Worm (Caenorhabditis elegans): Measurements from ENCODE around the gene B0252.1.

The B0252.1 gene

DNA sequence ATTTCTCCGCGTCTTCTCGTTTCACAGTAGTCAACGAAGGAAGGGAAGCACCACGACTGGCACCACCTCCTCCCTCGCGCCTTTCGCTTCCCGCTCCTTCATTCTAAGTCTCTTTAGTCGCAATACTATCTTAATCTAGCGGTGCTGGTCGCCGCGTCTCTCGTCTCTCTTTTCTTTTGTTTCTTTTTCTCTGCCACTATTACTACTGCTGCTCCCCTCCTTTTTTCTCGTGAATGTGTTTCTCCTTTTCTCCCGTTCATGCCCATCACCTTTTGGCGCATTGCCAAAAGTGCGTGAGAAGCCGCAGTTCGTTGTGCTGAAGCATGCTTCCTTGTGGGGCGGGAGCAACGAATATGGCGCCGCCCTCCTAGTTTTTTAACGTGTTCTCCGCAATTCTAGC lies 7.0 kb downstream of the B0252.1 start:
- TF ChIP-seq ztf-23 (GFP tag; IDR thresholded peaks at IDR 0.05), result no peak
- no peak for TF ChIP-seq flt-1 (GFP tag; IDR thresholded peaks at IDR 0.05)
- no peak for TF ChIP-seq ztf-29 (GFP tag; IDR thresholded peaks at IDR 0.05)
- TF ChIP-seq cog-1 (tag; optimal IDR thresholded peaks at IDR 0.05), result no peak

DNA sequence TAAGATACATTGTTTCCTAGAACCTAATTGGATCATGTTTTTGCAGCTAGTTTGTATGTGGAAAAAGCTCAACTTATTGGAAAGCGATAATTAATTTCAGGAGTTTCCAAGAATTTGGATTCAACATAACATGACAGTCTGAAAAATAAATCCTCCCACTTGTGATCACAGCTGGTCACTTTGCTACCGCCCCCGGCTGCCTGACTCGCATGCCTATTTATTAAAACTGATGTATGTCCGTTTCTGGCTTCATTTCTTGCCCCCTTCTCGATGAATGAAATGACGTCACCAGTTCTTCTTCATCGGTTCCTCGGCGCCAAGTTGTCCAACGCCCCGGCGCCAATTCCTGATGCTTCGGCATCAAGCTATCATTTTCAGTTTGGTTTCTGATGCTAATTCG lies 7.6 kb downstream of the B0252.1 start:
- TF ChIP-seq ztf-23 (GFP tag; IDR thresholded peaks at IDR 0.05), result no peak
- TF ChIP-seq med-1 (GFP tag; optimal IDR thresholded peaks at IDR 0.05; ENCODE audit: insufficient read depth), result no peak
- no peak for TF ChIP-seq tab-1 (GFP tag; IDR thresholded peaks at IDR 0.05)
- TF ChIP-seq flt-1 (GFP tag; IDR thresholded peaks at IDR 0.05), result no peak
- TF ChIP-seq klf-2 (GFP tag; conservative IDR thresholded peaks at IDR 0.05), result no peak
- TF ChIP-seq ztf-29 (GFP tag; IDR thresholded peaks at IDR 0.05), result no peak
- no peak for TF ChIP-seq T22C8.4 (GFP tag; IDR thresholded peaks at IDR 0.05)
- no peak for TF ChIP-seq ref-1 (GFP tag; conservative IDR thresholded peaks at IDR 0.05)
- TF ChIP-seq cog-1 (tag; optimal IDR thresholded peaks at IDR 0.05), result no peak

DNA sequence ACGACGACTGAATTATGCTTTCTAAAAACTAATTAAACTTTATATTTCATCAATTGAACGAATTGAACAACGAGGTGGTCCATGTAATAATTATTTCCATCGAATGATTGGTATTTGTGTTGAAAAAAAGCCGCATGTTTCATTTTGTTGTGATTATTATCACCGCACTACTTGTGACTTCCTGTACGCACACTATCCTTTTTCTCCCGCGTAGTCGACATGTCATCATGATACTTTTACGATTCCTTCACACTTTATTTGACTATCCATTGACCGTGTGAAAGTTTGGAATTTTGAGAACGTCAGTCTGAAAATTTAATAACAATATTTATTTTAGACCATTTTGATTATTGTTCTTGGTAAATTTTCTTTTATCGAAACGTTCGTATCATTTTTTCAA lies 8.1 kb downstream of the B0252.1 start, which contains the start of gene F22D3.4:
Gene F22D3.4, minus strand, starts transcription at position 1 of the 400 bp plus-strand sequence.
- TF ChIP-seq tab-1 (GFP tag; IDR thresholded peaks at IDR 0.05) (no peak), T22C8.4 (GFP tag; IDR thresholded peaks at IDR 0.05) (no peak), cog-1 (tag; optimal IDR thresholded peaks at IDR 0.05) (no peak), ref-1 (GFP tag; conservative IDR thresholded peaks at IDR 0.05) (no peak), med-1 (GFP tag; optimal IDR thresholded peaks at IDR 0.05; ENCODE audit: insufficient read depth) (no peak), flt-1 (GFP tag; IDR thresholded peaks at IDR 0.05) (no peak), ztf-23 (GFP tag; IDR thresholded peaks at IDR 0.05) (no peak), klf-2 (GFP tag; conservative IDR thresholded peaks at IDR 0.05) (no peak), ztf-29 (GFP tag; IDR thresholded peaks at IDR 0.05) (no peak)

DNA sequence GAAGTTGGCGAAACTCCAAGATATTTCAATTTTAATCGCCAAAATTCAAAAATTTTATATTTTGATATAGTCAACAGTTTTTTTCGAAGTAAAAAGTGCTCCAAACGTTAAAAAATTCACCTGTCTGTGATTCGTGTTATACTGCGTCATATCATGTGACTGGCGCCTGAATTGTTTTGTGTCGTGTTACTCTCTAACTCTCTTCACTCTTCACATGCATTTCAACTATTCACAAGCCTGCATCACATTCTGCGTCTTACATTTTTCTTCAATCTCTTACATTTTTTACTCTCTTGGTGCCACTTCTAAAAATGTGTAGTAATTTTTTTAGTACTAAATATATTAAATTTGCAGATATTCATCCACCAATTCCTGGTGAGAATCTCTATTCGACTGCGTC lies 8.9 kb downstream of the B0252.1 start, which contains the start of gene flcn-1:
Gene flcn-1, plus strand, starts transcription at position 348 of the 400 bp plus-strand sequence.
- no peak for TF ChIP-seq ref-1 (GFP tag; conservative IDR thresholded peaks at IDR 0.05)

DNA sequence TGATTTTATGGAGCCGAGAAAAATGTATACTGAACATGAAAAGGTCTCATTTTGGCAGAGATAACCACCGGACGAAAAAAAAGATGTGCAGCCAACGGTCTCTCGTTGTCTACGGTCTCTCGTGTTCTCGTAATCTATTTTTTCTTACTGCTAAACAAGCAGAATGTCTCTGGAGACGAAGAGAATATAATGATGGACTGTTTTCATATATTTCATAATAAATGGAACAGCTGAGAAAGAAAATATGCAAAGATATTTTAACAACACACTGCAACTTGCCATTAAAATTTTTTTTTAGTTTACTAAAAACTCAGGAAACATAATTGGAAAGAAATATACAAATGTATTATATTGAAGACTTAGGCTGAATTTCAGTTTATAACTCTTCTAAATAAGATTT lies 10.6 kb downstream of the B0252.1 start:
- TF ChIP-seq cog-1 (tag; optimal IDR thresholded peaks at IDR 0.05) (no peak), ztf-23 (GFP tag; IDR thresholded peaks at IDR 0.05) (no peak), tab-1 (GFP tag; IDR thresholded peaks at IDR 0.05) (no peak), ref-1 (GFP tag; conservative IDR thresholded peaks at IDR 0.05) (no peak), klf-2 (GFP tag; conservative IDR thresholded peaks at IDR 0.05) (no peak), med-1 (GFP tag; optimal IDR thresholded peaks at IDR 0.05; ENCODE audit: insufficient read depth) (no peak), T22C8.4 (GFP tag; IDR thresholded peaks at IDR 0.05) (no peak), flt-1 (GFP tag; IDR thresholded peaks at IDR 0.05) (no peak), ztf-29 (GFP tag; IDR thresholded peaks at IDR 0.05) (no peak)

DNA sequence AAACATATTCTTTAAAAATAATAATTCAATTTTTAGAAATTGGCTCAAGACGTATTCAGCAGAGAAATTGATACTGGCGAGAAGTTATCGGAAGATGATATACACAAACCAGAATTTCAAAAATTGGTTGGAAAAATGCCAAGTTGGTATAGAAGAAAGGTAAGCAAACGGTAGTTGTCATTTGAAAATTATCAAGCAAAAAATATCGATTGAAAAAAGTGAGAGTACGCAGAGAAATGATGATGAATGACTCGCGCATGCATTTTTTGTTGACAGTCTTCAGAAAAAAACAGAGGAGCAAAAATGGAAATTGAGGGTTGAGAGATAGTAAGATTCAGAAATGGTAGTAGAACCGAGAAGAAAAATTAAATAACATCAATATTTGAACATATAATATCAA lies 13.5 kb downstream of the B0252.1 start:
- no peak for TF ChIP-seq cog-1 (tag; optimal IDR thresholded peaks at IDR 0.05)
- TF ChIP-seq ztf-23 (GFP tag; IDR thresholded peaks at IDR 0.05), result no peak
- no peak for TF ChIP-seq T22C8.4 (GFP tag; IDR thresholded peaks at IDR 0.05)
- no peak for TF ChIP-seq flt-1 (GFP tag; IDR thresholded peaks at IDR 0.05)
- TF ChIP-seq klf-2 (GFP tag; conservative IDR thresholded peaks at IDR 0.05), result no peak
- TF ChIP-seq med-1 (GFP tag; optimal IDR thresholded peaks at IDR 0.05; ENCODE audit: insufficient read depth), result no peak
- TF ChIP-seq tab-1 (GFP tag; IDR thresholded peaks at IDR 0.05), result no peak
- TF ChIP-seq ztf-29 (GFP tag; IDR thresholded peaks at IDR 0.05), result no peak
- TF ChIP-seq ref-1 (GFP tag; conservative IDR thresholded peaks at IDR 0.05), result no peak

DNA sequence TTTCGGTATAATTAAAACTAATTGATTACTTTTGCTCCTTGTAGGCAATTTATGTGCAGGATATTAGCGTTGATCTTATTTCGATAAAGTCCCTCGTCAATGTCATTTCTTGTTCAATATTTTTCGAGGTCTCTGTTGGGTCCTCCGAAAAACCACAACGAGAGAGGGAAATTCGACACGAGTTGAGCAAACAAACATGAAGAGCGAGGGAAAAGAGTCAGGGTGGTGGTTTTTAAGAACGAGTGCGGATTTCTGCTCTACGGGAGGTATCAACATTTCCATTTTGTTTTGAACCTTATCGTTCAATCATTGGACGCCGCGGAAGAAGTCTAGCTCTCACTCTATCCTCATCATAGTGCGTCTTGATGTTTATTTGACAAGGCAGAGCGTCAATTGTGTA lies 15.2 kb downstream of the B0252.1 start:
- TF ChIP-seq T22C8.4 (GFP tag; IDR thresholded peaks at IDR 0.05) (no peak; the same call in 1 of the 2 replicates), med-1 (GFP tag; optimal IDR thresholded peaks at IDR 0.05; ENCODE audit: insufficient read depth) (no peak), klf-2 (GFP tag; conservative IDR thresholded peaks at IDR 0.05) (no peak), tab-1 (GFP tag; IDR thresholded peaks at IDR 0.05) (no peak), ref-1 (GFP tag; conservative IDR thresholded peaks at IDR 0.05) (no peak)

DNA sequence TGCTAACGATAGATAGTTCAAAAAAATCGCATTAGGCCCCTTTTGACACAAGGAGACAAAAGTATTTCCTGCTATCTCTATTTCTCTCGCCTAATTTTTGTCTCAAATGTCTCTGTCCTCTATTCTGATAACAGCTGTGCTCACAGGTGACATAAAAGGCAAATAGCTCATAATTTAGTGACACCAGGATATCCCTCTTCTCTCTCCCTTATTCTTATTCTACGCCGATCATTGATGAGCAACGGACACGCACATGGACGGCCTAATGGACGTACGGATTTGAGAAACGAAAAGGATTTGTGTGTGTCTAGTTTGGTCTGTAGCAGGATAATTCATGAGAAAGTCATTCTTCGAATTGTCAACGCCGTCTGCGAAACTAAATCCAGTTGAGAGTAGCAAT lies 16.5 kb downstream of the B0252.1 start:
- TF ChIP-seq ztf-29 (GFP tag; IDR thresholded peaks at IDR 0.05), result no peak
- TF ChIP-seq tab-1 (GFP tag; IDR thresholded peaks at IDR 0.05), result no peak
- no peak for TF ChIP-seq ref-1 (GFP tag; conservative IDR thresholded peaks at IDR 0.05)
- TF ChIP-seq klf-2 (GFP tag; conservative IDR thresholded peaks at IDR 0.05), result no peak
- TF ChIP-seq ztf-23 (GFP tag; IDR thresholded peaks at IDR 0.05), result no peak
- no peak for TF ChIP-seq T22C8.4 (GFP tag; IDR thresholded peaks at IDR 0.05)
- no peak for TF ChIP-seq cog-1 (tag; optimal IDR thresholded peaks at IDR 0.05)
- no peak for TF ChIP-seq med-1 (GFP tag; optimal IDR thresholded peaks at IDR 0.05; ENCODE audit: insufficient read depth)
- TF ChIP-seq flt-1 (GFP tag; IDR thresholded peaks at IDR 0.05), result no peak

DNA sequence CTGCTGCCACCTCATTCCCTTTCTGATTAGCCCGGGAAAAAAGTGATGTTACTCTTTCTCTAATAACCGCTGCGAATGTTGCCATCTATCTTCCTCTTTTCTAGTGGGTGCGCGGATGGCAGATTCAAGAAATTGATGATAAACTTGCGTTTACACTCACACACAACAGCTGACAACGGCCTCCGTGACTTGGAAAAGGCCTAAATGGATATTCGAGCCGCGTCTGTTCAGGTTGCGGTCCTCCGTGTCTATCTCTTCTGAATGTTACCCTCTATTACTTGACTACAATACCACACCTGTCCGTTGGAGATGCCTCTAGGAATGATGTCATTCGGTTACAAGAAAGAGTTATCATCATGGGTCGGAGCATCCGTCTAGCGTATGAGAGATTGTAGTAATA lies 17.0 kb downstream of the B0252.1 start:
- TF ChIP-seq ref-1 (GFP tag; conservative IDR thresholded peaks at IDR 0.05), result no peak
- no peak for TF ChIP-seq med-1 (GFP tag; optimal IDR thresholded peaks at IDR 0.05; ENCODE audit: insufficient read depth)
- no peak for TF ChIP-seq cog-1 (tag; optimal IDR thresholded peaks at IDR 0.05)

DNA sequence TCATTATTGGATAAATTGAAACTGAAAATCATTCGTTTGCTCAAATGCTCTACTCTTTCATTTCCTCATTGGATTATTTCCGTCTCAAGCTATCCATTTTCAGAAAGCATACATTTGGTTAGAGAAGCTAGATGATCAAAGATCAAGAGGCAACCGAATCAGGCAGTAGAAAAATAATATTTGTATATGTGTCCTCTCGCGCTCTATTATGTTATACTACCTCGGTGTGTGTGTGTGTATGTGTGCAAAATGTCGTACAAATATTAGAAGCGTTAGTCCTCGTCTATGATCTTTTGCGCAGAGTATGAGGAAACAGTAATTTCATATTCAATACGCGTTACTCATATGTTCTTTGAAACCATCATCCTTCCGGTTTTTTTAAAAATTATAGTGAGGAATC lies 17.6 kb downstream of the B0252.1 start:
- TF ChIP-seq cog-1 (tag; optimal IDR thresholded peaks at IDR 0.05), result no peak
- TF ChIP-seq ztf-23 (GFP tag; IDR thresholded peaks at IDR 0.05), result no peak
- TF ChIP-seq flt-1 (GFP tag; IDR thresholded peaks at IDR 0.05), result no peak
- TF ChIP-seq T22C8.4 (GFP tag; IDR thresholded peaks at IDR 0.05), result no peak
- TF ChIP-seq med-1 (GFP tag; optimal IDR thresholded peaks at IDR 0.05; ENCODE audit: insufficient read depth), result peak; percentile 9
- no peak for TF ChIP-seq klf-2 (GFP tag; conservative IDR thresholded peaks at IDR 0.05)

DNA sequence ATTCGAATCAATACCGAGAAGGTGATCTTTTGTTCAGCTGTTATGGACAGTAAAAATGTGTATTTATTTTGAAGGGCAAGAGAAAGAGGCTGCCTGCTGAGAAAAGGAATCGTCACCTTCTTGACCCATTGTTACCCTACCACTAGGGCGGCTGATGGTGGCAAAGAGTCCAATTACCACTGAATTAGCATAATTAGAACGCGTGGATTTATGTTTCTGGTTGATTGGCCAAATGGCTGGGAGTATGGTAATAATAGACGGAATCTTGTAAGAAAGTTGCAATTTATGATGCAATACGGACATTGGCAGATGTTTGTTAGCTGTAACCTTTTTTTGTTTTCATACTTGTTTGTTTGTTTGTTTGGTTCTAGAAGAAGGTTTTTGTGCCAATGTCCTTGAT lies 20.4 kb downstream of the B0252.1 start:
- TF ChIP-seq ztf-29 (GFP tag; IDR thresholded peaks at IDR 0.05) (no peak), ztf-23 (GFP tag; IDR thresholded peaks at IDR 0.05) (no peak), flt-1 (GFP tag; IDR thresholded peaks at IDR 0.05) (0 out of 2 replicates have a peak, but pooled peaks have one; percentile 7), ref-1 (GFP tag; conservative IDR thresholded peaks at IDR 0.05) (no peak), tab-1 (GFP tag; IDR thresholded peaks at IDR 0.05) (peak; percentile 38; the same call in 1 of the 2 replicates), cog-1 (tag; optimal IDR thresholded peaks at IDR 0.05) (no peak)
